Fruit fly (Drosophila melanogaster) whole organism, embryonic: Measurements from ENCODE around the gene Cpr65Av.

Experiments
- Aef1 ChIP-seq: fragments of 200-800 bp; sonication (Bioruptor generic); IDR thresholded peaks from 3 replicates; pipeline ENCODE4 v1.3.6; 2022; ENCODE audit warnings: missing biosample characterization, missing genetic modification characterization
- CG11398 ChIP-seq: fragments of 200-800 bp; sonication (Bioruptor generic); optimal IDR thresholded peaks from 2 replicates; lab custom pipeline; 2016; ENCODE audit warnings: missing biosample characterization, missing genetic modification characterization
- CG11695 ChIP-seq: fragments of 200-800 bp; sonication (Bioruptor generic); IDR thresholded peaks from 3 replicates; pipeline ENCODE4 v1.3.6; 2022; ENCODE audit warnings: missing biosample characterization, missing genetic modification characterization
- CG12744 ChIP-seq: fragments of 200-800 bp; sonication (Bioruptor generic); optimal IDR thresholded peaks from 2 replicates; lab custom pipeline; 2016; ENCODE audit warnings: missing biosample characterization, missing genetic modification characterization
- CG13424 ChIP-seq: fragments of 200-800 bp; sonication (Bioruptor generic); optimal IDR thresholded peaks from 2 replicates; lab custom pipeline; 2019; ENCODE audit warnings: missing biosample characterization, mild to moderate bottlenecking, missing genetic modification characterization, moderate library complexity
- CG16779 ChIP-seq: fragments of 200-800 bp; sonication (Bioruptor generic); IDR thresholded peaks from 2 replicates; pipeline ENCODE4 v1.3.6; 2022; ENCODE audit warnings: missing biosample characterization, missing genetic modification characterization
- CG16815 ChIP-seq: fragments of 200-800 bp; sonication (Bioruptor generic); optimal IDR thresholded peaks from 3 replicates; lab custom pipeline; 2017; ENCODE audit warnings: missing biosample characterization, mild to moderate bottlenecking, missing genetic modification characterization
- CG17328 ChIP-seq: fragments of 200-800 bp; sonication (Bioruptor generic); IDR thresholded peaks from 2 replicates; pipeline ENCODE4 v1.3.6; 2022; ENCODE audit warnings: missing biosample characterization, missing genetic modification characterization
- CG17385 ChIP-seq: fragments of 200-800 bp; sonication (Bioruptor generic); optimal IDR thresholded peaks from 3 replicates; lab custom pipeline; 2018; ENCODE audit warnings: missing biosample characterization, mild to moderate bottlenecking, missing genetic modification characterization
- CG17802 ChIP-seq: fragments of 200-800 bp; sonication (Bioruptor generic); optimal IDR thresholded peaks from 2 replicates; lab custom pipeline; 2018; ENCODE audit warnings: missing biosample characterization, mild to moderate bottlenecking, missing genetic modification characterization, moderate library complexity
- CG2889 ChIP-seq: fragments of 200-800 bp; sonication (Bioruptor generic); IDR thresholded peaks from 3 replicates; pipeline ENCODE4 v1.3.6; 2022; ENCODE audit warnings: missing biosample characterization, missing genetic modification characterization
- CG31388 ChIP-seq: fragments of 200-800 bp; sonication (Bioruptor generic); optimal IDR thresholded peaks from 2 replicates; lab custom pipeline; 2016; ENCODE audit warnings: missing biosample characterization, missing genetic modification characterization
- CG3163 ChIP-seq: fragments of 200-800 bp; sonication (Bioruptor generic); optimal IDR thresholded peaks from 3 replicates; lab custom pipeline; 2016; ENCODE audit warnings: missing biosample characterization, missing genetic modification characterization
- CG3995 ChIP-seq: fragments of 200-800 bp; sonication (Bioruptor generic); optimal IDR thresholded peaks from 3 replicates; lab custom pipeline; 2016; ENCODE audit warnings: missing biosample characterization, missing genetic modification characterization
- CG4854 ChIP-seq: fragments of 200-800 bp; sonication (Bioruptor generic); optimal IDR thresholded peaks from 2 replicates; lab custom pipeline; 2016; ENCODE audit warnings: missing biosample characterization, missing genetic modification characterization, inconsistent platforms
- CG5953 ChIP-seq: fragments of 200-800 bp; sonication (Bioruptor generic); IDR thresholded peaks from 2 replicates; pipeline ENCODE4 v1.3.6; 2022; ENCODE audit warnings: missing biosample characterization, missing genetic modification characterization
- CG8359 ChIP-seq: fragments of 200-800 bp; sonication (Bioruptor generic); optimal IDR thresholded peaks from 2 replicates; lab custom pipeline; 2017; ENCODE audit warnings: missing biosample characterization, mild to moderate bottlenecking, missing genetic modification characterization, borderline replicate concordance
- CG9817 ChIP-seq: fragments of 200-800 bp; sonication (Bioruptor generic); optimal IDR thresholded peaks from 2 replicates; lab custom pipeline; 2018; ENCODE audit warnings: missing biosample characterization, mild to moderate bottlenecking, missing genetic modification characterization, moderate library complexity
- Doc2 ChIP-seq: fragments of 200-800 bp; sonication (Bioruptor generic); IDR thresholded peaks from 2 replicates; pipeline ENCODE4 v1.3.6; 2022; ENCODE audit warnings: missing biosample characterization, missing genetic modification characterization
- Ets97D ChIP-seq: fragments of 200-800 bp; sonication (Bioruptor generic); optimal IDR thresholded peaks from 3 replicates; lab custom pipeline; 2016; ENCODE audit warnings: missing biosample characterization, missing genetic modification characterization
- Hey ChIP-seq: fragments of 200-800 bp; sonication (Bioruptor generic); optimal IDR thresholded peaks from 3 replicates; lab custom pipeline; 2018; ENCODE audit warnings: missing biosample characterization, mild to moderate bottlenecking, missing genetic modification characterization
- Kr ChIP-seq: fragments of 200-800 bp; sonication (Bioruptor generic); optimal IDR thresholded peaks from 2 replicates; lab custom pipeline; 2017; ENCODE audit warnings: missing biosample characterization, mild to moderate bottlenecking, missing genetic modification characterization
- Optix ChIP-seq: fragments of 200-800 bp; sonication (Bioruptor generic); IDR thresholded peaks from 3 replicates; pipeline ENCODE4 v1.3.6; 2022; ENCODE audit warnings: missing biosample characterization, missing genetic modification characterization
- Ravus ChIP-seq: fragments of 200-800 bp; sonication (Bioruptor generic); IDR thresholded peaks from 2 replicates; pipeline ENCODE4 v1.3.6; 2022; ENCODE audit warnings: missing biosample characterization, missing genetic modification characterization
- Scr ChIP-seq: fragments of 200-800 bp; sonication (Bioruptor generic); IDR thresholded peaks from 2 replicates; pipeline ENCODE4 v1.3.6; 2022; ENCODE audit warnings: missing biosample characterization, missing genetic modification characterization; ENCODE audit not compliant: partially characterized antibody
- Sox102F ChIP-seq: fragments of 200-800 bp; sonication (Bioruptor generic); optimal IDR thresholded peaks from 2 replicates; lab custom pipeline; 2018; ENCODE audit warnings: missing biosample characterization, mild to moderate bottlenecking, missing genetic modification characterization, moderate library complexity
- Spps ChIP-seq: fragments of 200-800 bp; sonication (Bioruptor generic); optimal IDR thresholded peaks from 2 replicates; lab custom pipeline; 2018; ENCODE audit warnings: missing biosample characterization, mild to moderate bottlenecking, missing genetic modification characterization
- cg ChIP-seq: fragments of 200-800 bp; sonication (Bioruptor generic); optimal IDR thresholded peaks from 3 replicates; lab custom pipeline; 2019; ENCODE audit warnings: missing biosample characterization, mild to moderate bottlenecking, missing genetic modification characterization, moderate library complexity
- chif ChIP-seq, 2 experiments: fragments of 200-800 bp; sonication (Bioruptor generic); optimal IDR thresholded peaks; 3 replicates each; lab custom pipeline; 2016; ENCODE audit warnings: missing biosample characterization in 2 of 2, missing genetic modification characterization in 2 of 2
- chn ChIP-seq: fragments of 200-800 bp; sonication (Bioruptor generic); optimal IDR thresholded peaks from 2 replicates; lab custom pipeline; 2016; ENCODE audit warnings: missing biosample characterization, missing genetic modification characterization
- dan ChIP-seq: fragments of 200-800 bp; sonication (Bioruptor generic); IDR thresholded peaks from 2 replicates; pipeline ENCODE4 v1.3.6; 2022; ENCODE audit warnings: missing biosample characterization, missing genetic modification characterization
- dati ChIP-seq: fragments of 200-800 bp; sonication (Bioruptor generic); IDR thresholded peaks from 2 replicates; pipeline ENCODE4 v1.3.6; 2022; ENCODE audit warnings: missing biosample characterization, missing genetic modification characterization
- gce ChIP-seq: fragments of 200-800 bp; sonication (Bioruptor generic); IDR thresholded peaks from 3 replicates; pipeline ENCODE4 v1.3.6; 2022; ENCODE audit warnings: missing biosample characterization, missing genetic modification characterization
- grn ChIP-seq: fragments of 200-800 bp; sonication (Bioruptor generic); optimal IDR thresholded peaks from 3 replicates; lab custom pipeline; 2017; ENCODE audit warnings: missing biosample characterization, missing genetic modification characterization
- insv ChIP-seq, 2 experiments: fragments of 200-800 bp; sonication (Bioruptor generic); optimal IDR thresholded peaks; 3 replicates each; lab custom pipeline; 2016 to 2018; ENCODE audit warnings: missing biosample characterization in 2 of 2, missing genetic modification characterization in 2 of 2
- jumu ChIP-seq: fragments of 200-800 bp; sonication (Bioruptor generic); optimal IDR thresholded peaks from 3 replicates; lab custom pipeline; 2016; ENCODE audit warnings: missing biosample characterization, missing genetic modification characterization
- lilli ChIP-seq: fragments of 200-800 bp; sonication (Bioruptor generic); optimal IDR thresholded peaks from 3 replicates; lab custom pipeline; 2016; ENCODE audit warnings: missing biosample characterization, missing genetic modification characterization
- mam ChIP-seq: fragments of 200-800 bp; sonication (Bioruptor generic); optimal IDR thresholded peaks from 3 replicates; lab custom pipeline; 2016; ENCODE audit warnings: missing biosample characterization, missing genetic modification characterization
- nerfin-1 ChIP-seq: fragments of 200-800 bp; sonication (Bioruptor generic); optimal IDR thresholded peaks from 3 replicates; lab custom pipeline; 2019; ENCODE audit warnings: missing biosample characterization, mild to moderate bottlenecking, missing genetic modification characterization, moderate library complexity
- pan ChIP-seq, 4 experiments: fragments of >200 bp in 3 of 4; fragments of 200-800 bp in 1 of 4; sonication (Bioruptor generic) in 1 of 4; optimal IDR thresholded peaks in 3 of 4; IDR thresholded peaks in 1 of 4; 2 replicates each; pipeline versions ENCODE4 v1.3.6 to Lab custom; 2017 to 2022; ENCODE audit warnings: missing biosample characterization in 2 of 4, missing genetic modification characterization in 2 of 4, mixed read lengths in 1 of 4
- pho ChIP-seq: fragments of 200-800 bp; sonication (Bioruptor generic); optimal IDR thresholded peaks from 2 replicates; lab custom pipeline; 2016; ENCODE audit warnings: missing biosample characterization, missing genetic modification characterization
- pita ChIP-seq: fragments of 200-800 bp; sonication (Bioruptor generic); optimal IDR thresholded peaks from 2 replicates; lab custom pipeline; 2017; ENCODE audit warnings: missing biosample characterization, mild to moderate bottlenecking, missing genetic modification characterization
- repo ChIP-seq: fragments of 200-800 bp; sonication (Bioruptor generic); optimal IDR thresholded peaks from 2 replicates; lab custom pipeline; 2016; ENCODE audit warnings: missing biosample characterization, missing genetic modification characterization
- rib ChIP-seq: fragments of 200-800 bp; sonication (Bioruptor generic); IDR thresholded peaks from 2 replicates; pipeline ENCODE4 v1.3.6; 2022; ENCODE audit warnings: missing biosample characterization, missing genetic modification characterization
- row ChIP-seq: fragments of 200-800 bp; sonication (Bioruptor generic); IDR thresholded peaks from 3 replicates; pipeline ENCODE4 v1.3.6; 2022; ENCODE audit warnings: missing biosample characterization, missing genetic modification characterization
- slou ChIP-seq: fragments of 200-800 bp; sonication (Bioruptor generic); optimal IDR thresholded peaks from 3 replicates; lab custom pipeline; 2016; ENCODE audit warnings: missing biosample characterization, missing genetic modification characterization
- ssp ChIP-seq: fragments of 200-800 bp; sonication (Bioruptor generic); IDR thresholded peaks from 2 replicates; pipeline ENCODE4 v1.3.6; 2022; ENCODE audit warnings: missing biosample characterization, missing genetic modification characterization
- stc ChIP-seq: fragments of 200-800 bp; sonication (Bioruptor generic); IDR thresholded peaks from 2 replicates; pipeline ENCODE4 v1.3.6; 2022; ENCODE audit warnings: missing biosample characterization, missing genetic modification characterization
- wor ChIP-seq: fragments of 200-800 bp; sonication (Bioruptor generic); IDR thresholded peaks from 2 replicates; pipeline ENCODE4 v1.3.6; 2022; ENCODE audit warnings: missing biosample characterization, missing genetic modification characterization
- z ChIP-seq: fragments of 200-800 bp; sonication (Bioruptor generic); IDR thresholded peaks from 3 replicates; pipeline ENCODE4 v1.3.6; 2022; ENCODE audit warnings: missing biosample characterization, missing genetic modification characterization

Gene Cpr65Av

dm6 chr3L:6184884-6185438 is 45.2 kb upstream of the Cpr65Av start, which contains the start of the genes D19B and CG43293 (continued):
- TF ChIP-seq grn (GFP tag; lab: Kevin White, UChicago) = no peak
- TF ChIP-seq CG16779 (GFP tag; lab: Robert Waterston, UW) = peak; percentile 89
- TF ChIP-seq CG5953 = peak; percentile 87
- peak; percentile 88 for TF ChIP-seq CG2889
- peak; percentile 87 for TF ChIP-seq stc (GFP tag; lab: Robert Waterston, UW)
- TF ChIP-seq wor = peak; percentile 79
- TF ChIP-seq chn (GFP tag; lab: Kevin White, UChicago) = peak; percentile 96
- TF ChIP-seq chif (GFP tag; optimal IDR thresholded peaks at IDR 0.05; lab: Kevin White, UChicago) = peak; percentile 80 to 87
- peak; percentile 89 for TF ChIP-seq Sox102F (GFP tag; lab: Kevin White, UChicago)
- peak; percentile 57; the same call in 1 of the 2 replicates for TF ChIP-seq dati (GFP tag; lab: Robert Waterston, UW)
- no peak for TF ChIP-seq Doc2 (GFP tag; lab: Robert Waterston, UW)
- TF ChIP-seq CG17328 (GFP tag; lab: Robert Waterston, UW) = peak; percentile 92
- peak; percentile 53; the same call in 1 of the 2 replicates for TF ChIP-seq Scr (GFP tag; lab: Robert Waterston, UW)
- TF ChIP-seq Hey (tag; lab: Kevin White, UChicago) = peak; percentile 23
- peak; percentile 33 for TF ChIP-seq CG3995 (GFP tag; lab: Kevin White, UChicago)
- TF ChIP-seq CG11695 = peak; percentile 90
- peak; percentile 81 for TF ChIP-seq CG17385 (GFP tag; lab: Kevin White, UChicago)
- peak; percentile 68; the same call in 1 of the 3 replicates for TF ChIP-seq z
- peak; percentile 80 for TF ChIP-seq CG9817 (tag; lab: Kevin White, UChicago)
- TF ChIP-seq CG13424 (tag; lab: Kevin White, UChicago) = peak; percentile 87
- peak; percentile 78 for TF ChIP-seq CG12744 (GFP tag; lab: Kevin White, UChicago)
- no peak for TF ChIP-seq Kr (GFP tag; lab: Kevin White, UChicago)
- peak; percentile 65 for TF ChIP-seq CG3163 (GFP tag; lab: Kevin White, UChicago)
- peak; percentile 88 for TF ChIP-seq Aef1 (GFP tag; lab: Robert Waterston, UW)
- TF ChIP-seq CG31388 = peak; percentile 66
- no peak for TF ChIP-seq dan (GFP tag; lab: Robert Waterston, UW)
- TF ChIP-seq Optix (GFP tag; lab: Robert Waterston, UW) = peak; percentile 93
- peak; percentile 60 for TF ChIP-seq ssp (GFP tag; lab: Robert Waterston, UW)
- TF ChIP-seq Ets97D (GFP tag; lab: Kevin White, UChicago) = peak; percentile 74
- peak in 1 of 2 experiments; percentile 69 for TF ChIP-seq insv (GFP tag; optimal IDR thresholded peaks at IDR 0.05; lab: Kevin White, UChicago)
- TF ChIP-seq CG8359 = peak; percentile 25
- TF ChIP-seq Ravus (GFP tag; lab: Robert Waterston, UW) = peak; percentile 61
- peak; percentile 79 for TF ChIP-seq repo (GFP tag; lab: Kevin White, UChicago)
- peak; percentile 95 for TF ChIP-seq lilli
- TF ChIP-seq Spps (tag; lab: Kevin White, UChicago) = peak; percentile 74
- peak; percentile 60 for TF ChIP-seq CG17802 (tag; lab: Kevin White, UChicago)
- TF ChIP-seq rib = peak; percentile 92
- peak; percentile 74 for TF ChIP-seq CG16815 (GFP tag; lab: Kevin White, UChicago)
- peak; percentile 59 for TF ChIP-seq slou (GFP tag; lab: Kevin White, UChicago)
- peak in 1 of 2 experiments; percentile 36 for TF ChIP-seq pan (optimal IDR thresholded peaks at IDR 0.05; lab: Kevin White, UChicago)
- TF ChIP-seq pan (GFP tag; optimal IDR thresholded peaks at IDR 0.05 in 1 of 2, IDR thresholded peaks at IDR 0.05 in 1 of 2) = peak in 1 of 2 experiments; percentile 92
- peak; percentile 98 for TF ChIP-seq row (GFP tag; lab: Robert Waterston, UW)
- peak; percentile 58 for TF ChIP-seq nerfin-1 (tag; lab: Kevin White, UChicago)
- peak; percentile 73 for TF ChIP-seq CG4854 (GFP tag; lab: Kevin White, UChicago)
- peak; percentile 92 for TF ChIP-seq gce (GFP tag; lab: Robert Waterston, UW)
- peak; percentile 94 for TF ChIP-seq mam (GFP tag; lab: Kevin White, UChicago)
- TF ChIP-seq jumu (GFP tag; lab: Kevin White, UChicago) = peak; percentile 89
- TF ChIP-seq cg (GFP tag; lab: Kevin White, UChicago) = peak; percentile 97
- TF ChIP-seq pita (GFP tag; lab: Kevin White, UChicago) = no peak
- peak; percentile 64 for TF ChIP-seq CG11398
- peak; percentile 85 for TF ChIP-seq pho (GFP tag; lab: Kevin White, UChicago)
